Fruit fly (Drosophila melanogaster) whole organism, embryonic: ENCODE data around the gene haf.
A peak's percentile ranks its signal among the peaks of the same experiment; 100 is the strongest.

Experiments used
- ATbp ChIP-seq: fragments of 200-800 bp; sonication (Bioruptor generic); optimal IDR thresholded peaks from 2 replicates; lab custom pipeline; 2017; ENCODE audit warnings: missing biosample characterization, mild to moderate bottlenecking, missing genetic modification characterization, missing genetic modification reagents
- B-H2 ChIP-seq: fragments of 200-800 bp; sonication (Bioruptor generic); optimal IDR thresholded peaks from 2 replicates; lab custom pipeline; 2018; ENCODE audit warnings: missing biosample characterization, mild to moderate bottlenecking, missing genetic modification characterization
- CG13296 ChIP-seq: fragments of 200-800 bp; sonication (Bioruptor generic); optimal IDR thresholded peaks from 3 replicates; lab custom pipeline; 2018; ENCODE audit warnings: missing biosample characterization, mild to moderate bottlenecking, missing genetic modification characterization
- CG13624 ChIP-seq: fragments of 200-800 bp; sonication (Bioruptor generic); optimal IDR thresholded peaks from 2 replicates; lab custom pipeline; 2016; ENCODE audit warnings: missing biosample characterization, missing genetic modification characterization
- CG15011 ChIP-seq: fragments of 200-800 bp; sonication (Bioruptor generic); optimal IDR thresholded peaks from 3 replicates; lab custom pipeline; 2018; ENCODE audit warnings: missing biosample characterization, mild to moderate bottlenecking, missing genetic modification characterization
- CG15479 ChIP-seq: fragments of 200-800 bp; sonication (Bioruptor generic); optimal IDR thresholded peaks from 3 replicates; lab custom pipeline; 2019; ENCODE audit warnings: missing biosample characterization, mild to moderate bottlenecking, missing genetic modification characterization, moderate library complexity
- CG17829 ChIP-seq: fragments of 200-800 bp; optimal IDR thresholded peaks from 2 replicates; lab custom pipeline; 2019; ENCODE audit warnings: missing biosample characterization, mild to moderate bottlenecking, missing genetic modification characterization, moderate library complexity
- CG18599 ChIP-seq: fragments of 200-800 bp; sonication (Bioruptor generic); optimal IDR thresholded peaks from 3 replicates; lab custom pipeline; 2017; ENCODE audit warnings: missing biosample characterization, missing genetic modification characterization, mild to moderate bottlenecking, moderate library complexity, missing genetic modification reagents
- CG18764 ChIP-seq: fragments of 200-800 bp; sonication (Bioruptor generic); optimal IDR thresholded peaks from 3 replicates; lab custom pipeline; 2016; ENCODE audit warnings: missing biosample characterization, missing genetic modification characterization
- CG2712 ChIP-seq: fragments of 200-800 bp; optimal IDR thresholded peaks from 3 replicates; lab custom pipeline; 2019; ENCODE audit warnings: missing biosample characterization, mild to moderate bottlenecking, missing genetic modification characterization, moderate library complexity
- CG2889 ChIP-seq: fragments of 200-800 bp; sonication (Bioruptor generic); IDR thresholded peaks from 3 replicates; pipeline ENCODE4 v1.3.6; 2022; ENCODE audit warnings: missing biosample characterization, missing genetic modification characterization
- CG33213 ChIP-seq: fragments of 200-800 bp; sonication (Bioruptor generic); optimal IDR thresholded peaks from 3 replicates; lab custom pipeline; 2016; ENCODE audit warnings: missing biosample characterization, missing genetic modification characterization
- CG6854 ChIP-seq: fragments of 200-800 bp; sonication (Bioruptor generic); optimal IDR thresholded peaks from 3 replicates; lab custom pipeline; 2017; ENCODE audit warnings: missing biosample characterization, mild to moderate bottlenecking, missing genetic modification characterization
- CG8290 ChIP-seq, 3 experiments: fragments of 200-800 bp; sonication (Bioruptor generic); optimal IDR thresholded peaks; 2 replicates each; lab custom pipeline; 2016 to 2019; ENCODE audit warnings: missing biosample characterization in 3 of 3, missing genetic modification characterization in 3 of 3, mild to moderate bottlenecking in 2 of 3, moderate library complexity in 1 of 3
- CG9609 ChIP-seq: fragments of 200-800 bp; sonication (Bioruptor generic); optimal IDR thresholded peaks from 3 replicates; lab custom pipeline; 2016; ENCODE audit warnings: missing biosample characterization, missing genetic modification characterization
- Dfd ChIP-seq, 2 experiments: fragments of >200 bp; optimal IDR thresholded peaks; 2 replicates each; lab custom pipeline; 2017; ENCODE audit warnings: missing biosample characterization in 2 of 2, missing genetic modification characterization in 2 of 2
- Dll ChIP-seq: fragments of 200-800 bp; sonication (Bioruptor generic); IDR thresholded peaks from 4 replicates; pipeline ENCODE4 v1.3.6; 2022; ENCODE audit warnings: missing biosample characterization, missing genetic modification characterization; ENCODE audit not compliant: partially characterized antibody
- Doc2 ChIP-seq: fragments of 200-800 bp; sonication (Bioruptor generic); IDR thresholded peaks from 2 replicates; pipeline ENCODE4 v1.3.6; 2022; ENCODE audit warnings: missing biosample characterization, missing genetic modification characterization
- E2f2 ChIP-seq: fragments of 200-800 bp; sonication (Bioruptor generic); IDR thresholded peaks from 2 replicates; pipeline ENCODE4 v1.3.6; 2022; ENCODE audit warnings: missing biosample characterization, missing genetic modification characterization
- H15 ChIP-seq: fragments of 200-800 bp; sonication (Bioruptor generic); IDR thresholded peaks from 3 replicates; pipeline ENCODE4 v1.3.6; 2022; ENCODE audit warnings: missing biosample characterization, missing genetic modification characterization
- HLH4C ChIP-seq: fragments of 200-800 bp; sonication (Bioruptor generic); IDR thresholded peaks from 3 replicates; pipeline ENCODE4 v1.3.6; 2022; ENCODE audit warnings: missing biosample characterization, missing genetic modification characterization; ENCODE audit not compliant: partially characterized antibody
- Hr3 ChIP-seq: fragments of 200-800 bp; sonication (Bioruptor generic); optimal IDR thresholded peaks from 3 replicates; lab custom pipeline; 2016; ENCODE audit warnings: missing biosample characterization, missing genetic modification characterization
- Hr78 ChIP-seq, 2 experiments: fragments of 200-800 bp in 1 of 2; fragments of >200 bp in 1 of 2; sonication (Bioruptor generic) in 1 of 2; optimal IDR thresholded peaks; 2 replicates each; lab custom pipeline; 2017 to 2019; ENCODE audit warnings: missing biosample characterization in 2 of 2, missing genetic modification characterization in 2 of 2, mild to moderate bottlenecking in 1 of 2, moderate library complexity in 1 of 2
- Lpt ChIP-seq: fragments of >200 bp; optimal IDR thresholded peaks from 2 replicates; lab custom pipeline; 2018; ENCODE audit warnings: missing biosample characterization, missing genetic modification characterization
- Mad ChIP-seq: fragments of 200-800 bp; sonication (Bioruptor generic); optimal IDR thresholded peaks from 2 replicates; lab custom pipeline; 2016; ENCODE audit warnings: missing biosample characterization, missing genetic modification characterization
- Mrtf ChIP-seq: fragments of 200-800 bp; sonication (Bioruptor generic); IDR thresholded peaks from 3 replicates; pipeline ENCODE4 v1.3.6; 2022; ENCODE audit warnings: missing biosample characterization, missing genetic modification characterization
- Oaz ChIP-seq: fragments of 200-800 bp; sonication (Bioruptor generic); IDR thresholded peaks from 2 replicates; pipeline ENCODE4 v1.3.6; 2022; ENCODE audit warnings: missing biosample characterization, missing genetic modification characterization
- Pdp1 ChIP-seq, 2 experiments: fragments of 200-800 bp; sonication (Bioruptor generic); optimal IDR thresholded peaks; 3 replicates each; lab custom pipeline; 2016; ENCODE audit warnings: missing biosample characterization in 2 of 2, missing genetic modification characterization in 2 of 2, mild to moderate bottlenecking in 1 of 2, moderate library complexity in 1 of 2
- Scr ChIP-seq: fragments of 200-800 bp; sonication (Bioruptor generic); IDR thresholded peaks from 2 replicates; pipeline ENCODE4 v1.3.6; 2022; ENCODE audit warnings: missing biosample characterization, missing genetic modification characterization; ENCODE audit not compliant: partially characterized antibody
- Sin3A ChIP-seq: fragments of >200 bp; optimal IDR thresholded peaks from 2 replicates; lab custom pipeline; 2018
- ara ChIP-seq: fragments of 200-800 bp; sonication (Bioruptor generic); IDR thresholded peaks from 2 replicates; pipeline ENCODE4 v1.3.6; 2022; ENCODE audit warnings: missing biosample characterization, missing genetic modification characterization
- bcd ChIP-seq: fragments of 200-800 bp; sonication (Bioruptor generic); optimal IDR thresholded peaks from 2 replicates; lab custom pipeline; 2017; ENCODE audit warnings: missing biosample characterization, mild to moderate bottlenecking, missing genetic modification characterization
- bigmax ChIP-seq: fragments of 200-800 bp; sonication (Bioruptor generic); optimal IDR thresholded peaks from 2 replicates; lab custom pipeline; 2018; ENCODE audit warnings: missing biosample characterization, mild to moderate bottlenecking, missing genetic modification characterization
- cato ChIP-seq: fragments of 200-800 bp; sonication (Bioruptor generic); optimal IDR thresholded peaks from 2 replicates; lab custom pipeline; 2016; ENCODE audit warnings: missing biosample characterization, missing genetic modification characterization, borderline replicate concordance
- cg ChIP-seq: fragments of 200-800 bp; sonication (Bioruptor generic); optimal IDR thresholded peaks from 3 replicates; lab custom pipeline; 2019; ENCODE audit warnings: missing biosample characterization, mild to moderate bottlenecking, missing genetic modification characterization, moderate library complexity
- chn ChIP-seq: fragments of 200-800 bp; sonication (Bioruptor generic); optimal IDR thresholded peaks from 2 replicates; lab custom pipeline; 2016; ENCODE audit warnings: missing biosample characterization, missing genetic modification characterization
- croc ChIP-seq: fragments of 200-800 bp; sonication (Bioruptor generic); conservative IDR thresholded peaks from 3 replicates; pipeline ENCODE4 v1.3.6; 2022; ENCODE audit warnings: missing biosample characterization, missing genetic modification characterization
- dmrt11E ChIP-seq: fragments of 200-800 bp; sonication (Bioruptor generic); optimal IDR thresholded peaks from 3 replicates; lab custom pipeline; 2018; ENCODE audit warnings: missing biosample characterization, mild to moderate bottlenecking, missing genetic modification characterization, moderate library complexity
- ems ChIP-seq: fragments of 200-800 bp; sonication (Bioruptor generic); optimal IDR thresholded peaks from 3 replicates; lab custom pipeline; 2016; ENCODE audit warnings: missing biosample characterization, missing genetic modification characterization
- ewg ChIP-seq: fragments of 200-800 bp; sonication (Bioruptor generic); optimal IDR thresholded peaks from 3 replicates; lab custom pipeline; 2017; ENCODE audit warnings: mild to moderate bottlenecking, missing biosample characterization, missing genetic modification reagents, missing genetic modification characterization
- fru ChIP-seq: fragments of >200 bp; optimal IDR thresholded peaks from 2 replicates; lab custom pipeline; 2017
- ind ChIP-seq: fragments of 200-800 bp; sonication (Bioruptor generic); optimal IDR thresholded peaks from 3 replicates; lab custom pipeline; 2016; ENCODE audit warnings: missing biosample characterization, missing genetic modification characterization
- jing ChIP-seq: fragments of 200-800 bp; sonication (Bioruptor generic); optimal IDR thresholded peaks from 2 replicates; lab custom pipeline; 2018; ENCODE audit warnings: missing biosample characterization, mild to moderate bottlenecking, missing genetic modification characterization
- repo ChIP-seq: fragments of 200-800 bp; sonication (Bioruptor generic); optimal IDR thresholded peaks from 2 replicates; lab custom pipeline; 2016; ENCODE audit warnings: missing biosample characterization, missing genetic modification characterization
- sens-2 ChIP-seq: fragments of 200-800 bp; sonication (Bioruptor generic); IDR thresholded peaks from 2 replicates; pipeline ENCODE4 v1.3.6; 2022; ENCODE audit warnings: missing biosample characterization, missing genetic modification characterization
- slou ChIP-seq: fragments of 200-800 bp; sonication (Bioruptor generic); optimal IDR thresholded peaks from 3 replicates; lab custom pipeline; 2016; ENCODE audit warnings: missing biosample characterization, missing genetic modification characterization
- stwl ChIP-seq: fragments of 200-800 bp; sonication (Bioruptor generic); optimal IDR thresholded peaks from 3 replicates; lab custom pipeline; 2018; ENCODE audit warnings: missing biosample characterization, mild to moderate bottlenecking, missing genetic modification characterization, moderate library complexity
- toy ChIP-seq: fragments of 200-800 bp; sonication (Bioruptor generic); IDR thresholded peaks from 2 replicates; pipeline ENCODE4 v1.3.6; 2022; ENCODE audit warnings: missing biosample characterization, missing genetic modification characterization
- tx ChIP-seq: fragments of 200-800 bp; sonication (Bioruptor generic); optimal IDR thresholded peaks from 2 replicates; lab custom pipeline; 2016; ENCODE audit warnings: missing biosample characterization, missing genetic modification characterization
- wek ChIP-seq: fragments of 200-800 bp; sonication (Bioruptor generic); optimal IDR thresholded peaks from 3 replicates; lab custom pipeline; 2018; ENCODE audit warnings: missing biosample characterization, mild to moderate bottlenecking, missing genetic modification characterization, moderate library complexity
- zfh1 ChIP-seq: fragments of 200-800 bp; sonication (Bioruptor generic); IDR thresholded peaks from 3 replicates; pipeline ENCODE4 v1.3.6; 2022; ENCODE audit warnings: missing biosample characterization, missing genetic modification characterization

Gene haf

dm6 chr2L:1590167-1590566 lies 35.2 kb downstream of the haf start:
- TF ChIP-seq HLH4C (GFP tag; lab: Robert Waterston, UW) (no peak), stwl (tag; lab: Kevin White, UChicago) (no peak), CG18764 (GFP tag; lab: Kevin White, UChicago) (peak; percentile 53), chn (GFP tag; lab: Kevin White, UChicago) (peak; percentile 63), zfh1 (peak; percentile 83), slou (GFP tag; lab: Kevin White, UChicago) (peak; percentile 60), cg (no peak), CG18599 (GFP tag; lab: Kevin White, UChicago) (peak; percentile 90), Oaz (GFP tag; lab: Robert Waterston, UW) (peak; percentile 52; the same call in 1 of the 2 replicates), CG33213 (GFP tag; lab: Kevin White, UChicago) (peak; percentile 68), tx (peak; percentile 56), jing (GFP tag; lab: Kevin White, UChicago) (peak; percentile 47), repo (peak; percentile 72), fru (lab: Kevin White, UChicago) (no peak), Dll (GFP tag; lab: Robert Waterston, UW) (no peak), H15 (GFP tag; lab: Robert Waterston, UW) (peak; percentile 47; the same call in 1 of the 3 replicates), croc (peak; percentile 60), bcd (GFP tag; lab: Kevin White, UChicago) (peak; percentile 79), wek (GFP tag; lab: Kevin White, UChicago) (no peak), Lpt (GFP tag; lab: Kevin White, UChicago) (no peak), ems (GFP tag; lab: Kevin White, UChicago) (peak; percentile 60), Sin3A (lab: Kevin White, UChicago) (no peak), Scr (GFP tag; lab: Robert Waterston, UW) (no peak), ind (peak; percentile 84), dmrt11E (tag; lab: Kevin White, UChicago) (no peak), B-H2 (no peak), Mrtf (peak; percentile 79), ara (peak; percentile 70; the same call in 1 of the 2 replicates), E2f2 (GFP tag; lab: Robert Waterston, UW) (peak; percentile 55), Doc2 (no peak), CG17829 (peak; percentile 70), CG9609 (GFP tag; lab: Kevin White, UChicago) (peak; percentile 41), toy (peak; percentile 34; the same call in 1 of the 2 replicates), ewg (GFP tag; lab: Kevin White, UChicago) (peak; percentile 66), CG6854 (GFP tag; lab: Kevin White, UChicago) (peak; percentile 73), bigmax (GFP tag; lab: Kevin White, UChicago) (no peak), Pdp1 (GFP tag; optimal IDR thresholded peaks at IDR 0.05; lab: Kevin White, UChicago) (peak; percentile 76 to 82), CG8290 (GFP tag; optimal IDR thresholded peaks at IDR 0.05; lab: Kevin White, UChicago) (no peak), CG8290 (tag; optimal IDR thresholded peaks at IDR 0.05; lab: Kevin White, UChicago) (peak in 1 of 2 experiments; percentile 57), CG13624 (GFP tag; lab: Kevin White, UChicago) (peak; percentile 83), Mad (GFP tag; lab: Kevin White, UChicago) (peak; percentile 55), sens-2 (GFP tag; lab: Robert Waterston, UW) (peak; percentile 69; the same call in 1 of the 2 replicates), ATbp (GFP tag; lab: Kevin White, UChicago) (peak; percentile 76), CG15479 (GFP tag; lab: Kevin White, UChicago) (no peak), Hr78 (GFP tag; optimal IDR thresholded peaks at IDR 0.05; lab: Kevin White, UChicago) (no peak), Hr3 (GFP tag; lab: Kevin White, UChicago) (peak; percentile 72), CG13296 (GFP tag; lab: Kevin White, UChicago) (peak; percentile 75), Dfd (GFP tag; optimal IDR thresholded peaks at IDR 0.05; lab: Kevin White, UChicago) (no peak), cato (GFP tag; lab: Kevin White, UChicago) (peak; percentile 50), CG2889 (peak; percentile 80), CG15011 (GFP tag; lab: Kevin White, UChicago) (peak; percentile 50), CG2712 (tag; lab: Kevin White, UChicago) (no peak)
